Worm (Caenorhabditis elegans): ENCODE measurements around the gene K08E7.6.

Gene K08E7.6

DNA sequence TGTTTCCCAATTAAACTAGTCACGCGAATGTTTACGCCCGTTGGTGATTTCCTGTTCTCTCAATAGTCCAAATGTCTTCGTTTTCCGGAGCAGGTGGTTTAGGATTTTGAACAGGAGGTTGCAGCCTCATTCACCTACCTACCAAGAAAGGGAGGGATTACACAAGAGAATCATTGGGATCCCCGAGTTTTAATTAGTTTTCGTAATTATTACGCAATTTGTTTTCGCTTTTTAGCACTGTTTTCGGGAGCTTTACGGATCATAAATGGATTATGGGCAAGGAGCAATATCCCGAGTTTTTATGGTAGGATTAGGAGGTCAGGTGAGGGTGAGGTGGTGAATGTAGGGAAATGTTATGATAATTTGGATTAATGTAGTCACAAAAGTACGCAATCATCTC lies 35.0 kb downstream of the K08E7.6 start:
- TF ChIP-seq ceh-83 (GFP tag; optimal IDR thresholded peaks at IDR 0.05) (peak; percentile 44), mls-2 (tag; optimal IDR thresholded peaks at IDR 0.05) (peak; percentile 46), cnd-1 (tag; optimal IDR thresholded peaks at IDR 0.05) (peak; percentile 58), zip-8 (tag; optimal IDR thresholded peaks at IDR 0.05) (peak; percentile 97), unc-39 (tag; optimal IDR thresholded peaks at IDR 0.05) (no peak), ceh-43 (GFP tag; optimal IDR thresholded peaks at IDR 0.05) (peak; percentile 47)

DNA sequence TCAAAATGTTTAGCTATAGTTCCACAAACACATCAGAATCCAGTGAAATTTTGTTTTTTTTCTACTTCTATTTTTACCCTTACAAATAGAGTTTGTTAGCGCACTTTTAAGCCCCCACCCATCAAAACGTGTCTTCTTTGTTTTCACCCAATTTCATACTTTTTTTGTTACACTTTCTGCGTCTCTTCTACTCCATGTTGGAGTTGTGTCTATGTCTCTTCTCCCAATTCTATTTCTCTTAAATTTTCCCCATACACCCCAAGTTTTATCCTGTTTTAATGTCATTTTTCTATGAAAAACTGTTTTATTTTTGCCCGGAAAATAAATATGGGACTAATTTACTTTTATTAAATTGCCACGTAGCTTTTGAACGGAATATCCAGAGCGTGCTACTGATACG lies 35.6 kb downstream of the K08E7.6 start:
- peak; percentile 57 for TF ChIP-seq ces-1 (GFP tag; optimal IDR thresholded peaks at IDR 0.05)
- TF ChIP-seq M03D4.4 (tag; optimal IDR thresholded peaks at IDR 0.05), result no peak

DNA sequence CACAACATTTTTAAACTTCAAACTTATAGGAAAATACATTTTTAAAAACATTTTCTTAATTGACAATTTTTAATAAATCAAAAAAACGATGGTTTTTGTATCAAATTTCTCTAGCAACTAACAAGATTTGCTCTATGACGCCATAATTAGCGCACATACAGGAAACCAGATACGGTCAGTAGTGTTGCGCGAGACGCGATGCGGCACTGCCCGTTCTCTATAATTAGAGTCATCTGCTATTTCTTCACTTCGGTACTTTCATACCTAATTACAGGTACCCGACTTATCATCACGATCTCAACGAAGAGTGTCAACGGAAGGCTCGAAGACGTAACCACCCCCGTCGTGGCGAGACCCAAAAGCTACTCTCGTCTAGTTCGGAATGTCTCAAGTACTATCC lies 36.3 kb downstream of the K08E7.6 start:
- TF ChIP-seq drap-1 (GFP tag; optimal IDR thresholded peaks at IDR 0.05), result no peak
- no peak for TF ChIP-seq unc-62 (GFP tag; optimal IDR thresholded peaks at IDR 0.05)
- peak; percentile 30 for TF ChIP-seq zip-8 (tag; optimal IDR thresholded peaks at IDR 0.05)
- TF ChIP-seq bed-3 (GFP tag; optimal IDR thresholded peaks at IDR 0.05), result no peak
- peak; percentile 39 for TF ChIP-seq ceh-43 (GFP tag; optimal IDR thresholded peaks at IDR 0.05)
- peak; percentile 66 for TF ChIP-seq nhr-2 (tag; optimal IDR thresholded peaks at IDR 0.05)
- no peak for TF ChIP-seq cnd-1 (tag; optimal IDR thresholded peaks at IDR 0.05)

DNA sequence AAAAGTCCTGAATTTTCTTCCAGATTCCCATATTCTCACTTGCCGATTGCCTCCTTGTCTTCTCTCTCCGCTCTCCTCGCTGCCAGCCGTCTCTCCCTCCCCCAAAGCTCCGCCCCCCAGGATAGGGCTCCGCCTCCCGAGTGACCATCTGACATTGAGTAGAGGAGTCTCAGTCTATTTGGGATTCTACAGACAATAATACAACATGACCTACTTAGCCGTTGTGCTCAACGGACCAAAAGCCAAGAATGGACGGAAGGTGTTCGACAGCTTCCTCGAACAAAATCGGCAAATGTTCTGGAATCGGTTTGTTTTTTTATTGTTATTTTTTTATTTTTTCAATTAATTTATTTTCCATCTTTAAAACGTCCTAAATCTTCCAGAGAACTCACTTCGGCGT lies 38.9 kb downstream of the K08E7.6 start, which contains the start of gene ham-1:
Gene ham-1, plus strand, starts transcription at position 173 of the 400 bp plus-strand sequence.
- TF ChIP-seq mls-2 (tag; optimal IDR thresholded peaks at IDR 0.05) (no peak), nhr-28 (tag; optimal IDR thresholded peaks at IDR 0.05) (no peak), ces-1 (GFP tag; optimal IDR thresholded peaks at IDR 0.05) (no peak), unc-39 (tag; optimal IDR thresholded peaks at IDR 0.05) (no peak), cnd-1 (tag; optimal IDR thresholded peaks at IDR 0.05) (no peak), unc-120 (tag; optimal IDR thresholded peaks at IDR 0.05; ENCODE audit: poor library complexity, severe bottlenecking) (no peak), elt-1 (tag; optimal IDR thresholded peaks at IDR 0.05; ENCODE audit: borderline replicate concordance, insufficient read depth) (no peak), nhr-12 (tag; optimal IDR thresholded peaks at IDR 0.05) (no peak), hlh-1 (tag; optimal IDR thresholded peaks at IDR 0.05) (no peak), mab-5 (tag; optimal IDR thresholded peaks at IDR 0.05) (no peak), lin-32 (GFP tag; optimal IDR thresholded peaks at IDR 0.05) (no peak), sem-2 (GFP tag; optimal IDR thresholded peaks at IDR 0.05) (no peak), nhr-237 (tag; optimal IDR thresholded peaks at IDR 0.05) (no peak), ceh-43 (GFP tag; optimal IDR thresholded peaks at IDR 0.05) (no peak), lin-13 (tag; optimal IDR thresholded peaks at IDR 0.05) (no peak), blmp-1 (tag; optimal IDR thresholded peaks at IDR 0.05) (no peak)

DNA sequence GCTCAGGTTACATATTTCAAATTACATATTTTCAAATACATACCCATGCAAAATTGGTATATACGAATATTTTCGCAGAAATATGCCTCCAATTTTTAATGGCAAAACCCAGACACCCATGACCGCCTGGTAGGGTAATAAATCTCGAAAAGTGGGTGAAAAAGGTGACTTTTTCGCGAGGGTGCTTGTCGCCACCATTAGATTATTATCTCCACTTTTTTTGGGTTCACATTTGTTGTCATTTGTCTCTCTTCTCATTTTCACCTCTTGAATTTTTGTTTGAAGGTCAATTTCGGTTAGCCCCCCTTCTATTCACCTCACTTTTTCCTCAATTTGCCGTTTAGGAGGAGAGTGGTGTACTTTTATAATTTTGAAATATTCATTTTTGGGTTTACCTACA lies 40.7 kb downstream of the K08E7.6 start:
- TF ChIP-seq bed-3 (GFP tag; optimal IDR thresholded peaks at IDR 0.05), result no peak
- no peak for TF ChIP-seq nhr-237 (tag; optimal IDR thresholded peaks at IDR 0.05)
- TF ChIP-seq pha-4 (tag; optimal IDR thresholded peaks at IDR 0.05), result no peak
- no peak for TF ChIP-seq ceh-43 (GFP tag; optimal IDR thresholded peaks at IDR 0.05)
- no peak for TF ChIP-seq sptf-1 (tag; optimal IDR thresholded peaks at IDR 0.05)
- TF ChIP-seq snpc-4 (tag; optimal IDR thresholded peaks at IDR 0.05), result no peak
- no peak for TF ChIP-seq unc-120 (tag; optimal IDR thresholded peaks at IDR 0.05; ENCODE audit: poor library complexity, severe bottlenecking)
- TF ChIP-seq unc-39 (tag; optimal IDR thresholded peaks at IDR 0.05), result no peak
- no peak for TF ChIP-seq zip-8 (tag; optimal IDR thresholded peaks at IDR 0.05)
- TF ChIP-seq flh-1 (GFP tag; optimal IDR thresholded peaks at IDR 0.05), result no peak
- TF ChIP-seq lin-32 (GFP tag; optimal IDR thresholded peaks at IDR 0.05), result no peak
- no peak for TF ChIP-seq M03D4.4 (tag; optimal IDR thresholded peaks at IDR 0.05)

DNA sequence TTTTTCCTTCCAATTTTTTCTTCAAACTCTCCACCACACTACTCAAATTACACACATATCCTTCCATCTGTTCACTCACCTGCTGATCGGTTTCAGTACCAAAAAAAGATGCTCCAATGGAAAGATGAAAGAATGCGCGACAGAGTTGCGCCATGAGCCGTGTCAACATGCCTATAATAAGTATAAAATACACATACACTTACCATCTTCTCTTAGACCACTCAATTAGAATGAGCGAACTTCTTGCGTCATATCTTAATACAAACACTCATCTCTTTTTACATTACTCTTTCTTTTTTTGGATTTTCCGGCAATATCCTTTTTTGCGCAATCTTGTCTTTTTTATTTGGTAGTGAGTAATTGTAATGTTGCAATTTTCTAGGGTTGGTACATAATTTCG lies 43.3 kb downstream of the K08E7.6 start:
- no peak for TF ChIP-seq bed-3 (GFP tag; optimal IDR thresholded peaks at IDR 0.05)
- TF ChIP-seq zip-8 (tag; optimal IDR thresholded peaks at IDR 0.05), result peak; percentile 95
- peak; percentile 8 for TF ChIP-seq cnd-1 (tag; optimal IDR thresholded peaks at IDR 0.05)
- TF ChIP-seq nhr-2 (tag; optimal IDR thresholded peaks at IDR 0.05), result peak; percentile 88
- no peak for TF ChIP-seq ceh-39 (tag; optimal IDR thresholded peaks at IDR 0.05)

DNA sequence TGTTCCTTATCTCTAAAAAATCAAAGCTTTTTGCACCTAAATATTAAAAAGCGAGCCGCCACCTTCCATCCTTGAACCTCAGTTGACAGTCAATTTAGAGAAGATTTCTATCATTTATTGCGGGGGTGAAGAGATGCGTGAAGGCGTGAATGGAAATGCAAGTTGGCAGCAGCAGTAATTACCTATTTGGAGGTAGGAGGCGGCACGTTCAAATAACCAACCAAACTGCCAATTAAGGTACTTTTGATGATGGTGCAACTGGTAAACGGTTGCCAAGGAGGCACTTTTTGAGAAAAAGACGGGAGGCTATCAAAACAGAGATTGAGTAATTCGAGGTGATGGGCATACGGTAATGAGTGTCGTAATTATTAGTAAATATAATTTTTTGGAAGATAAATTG lies 44.6 kb downstream of the K08E7.6 start:
- TF ChIP-seq ceh-43 (GFP tag; optimal IDR thresholded peaks at IDR 0.05) (peak; percentile 64), cnd-1 (tag; optimal IDR thresholded peaks at IDR 0.05) (peak; percentile 22), blmp-1 (tag; optimal IDR thresholded peaks at IDR 0.05) (no peak), zip-8 (tag; optimal IDR thresholded peaks at IDR 0.05) (no peak), sptf-1 (tag; optimal IDR thresholded peaks at IDR 0.05) (peak; percentile 56)

Measured in whole organism, mixed stage, embryonic.